Worm (Caenorhabditis elegans) whole organism, L4 larva: ENCODE measurements around the gene ttr-31.

ENCODE experiments used
- F26F4.8 ChIP-seq: fragments of 200-800 bp; sonication (Bioruptor generic); conservative IDR thresholded peaks from 2 replicates; pipeline ENCODE4 v1.3.6; 2022; ENCODE audit warnings: missing genetic modification characterization, missing compliant biosample characterization
- T20F7.1 ChIP-seq: fragments of 200-800 bp; sonication (Bioruptor generic); optimal IDR thresholded peaks from 2 replicates; lab custom pipeline; 2018; ENCODE audit warnings: mild to moderate bottlenecking, missing genetic modification characterization, missing compliant biosample characterization
- Y75B8A.6 ChIP-seq: fragments of 200-800 bp; sonication (Bioruptor generic); IDR thresholded peaks from 2 replicates; pipeline ENCODE4 v1.3.6; 2022; ENCODE audit warnings: missing genetic modification reagents, missing genetic modification characterization, missing compliant biosample characterization
- ZK546.5 ChIP-seq, 2 experiments: sonication (generic microtip); optimal IDR thresholded peaks; 2 replicates each; lab custom pipeline; 2017; ENCODE audit warnings: missing biosample characterization in 2 of 2, missing genetic modification characterization in 2 of 2
- aha-1 ChIP-seq: fragments of 150-350 bp; peaks from one replicate; lab custom pipeline; 2014; ENCODE audit warnings: missing biosample characterization, missing genetic modification characterization
- aly-2 ChIP-seq: sonication (generic microtip); optimal IDR thresholded peaks from 2 replicates; lab custom pipeline; 2018; ENCODE audit warnings: missing biosample characterization, missing genetic modification characterization
- ceh-62 ChIP-seq: sonication (generic microtip); optimal IDR thresholded peaks from 2 replicates; lab custom pipeline; 2017; ENCODE audit warnings: missing biosample characterization, missing genetic modification characterization
- ces-1 ChIP-seq: fragments of 150-350 bp; sonication (generic microtip); optimal IDR thresholded peaks from 4 replicates; lab custom pipeline; 2014; ENCODE audit warnings: missing biosample characterization, missing genetic modification reagents, missing genetic modification characterization
- daf-12 ChIP-seq: fragments of 150-350 bp; optimal IDR thresholded peaks from 2 replicates; lab custom pipeline; 2014; ENCODE audit warnings: missing biosample characterization, missing genetic modification reagents, missing genetic modification characterization
- daf-16 ChIP-seq, 3 experiments: sonication (generic microtip); optimal IDR thresholded peaks; 2 replicates each; lab custom pipeline; 2016 to 2017; ENCODE audit warnings: missing genetic modification characterization in 3 of 3, missing genetic modification reagents in 3 of 3, mild to moderate bottlenecking in 2 of 3, missing compliant biosample characterization in 2 of 3, missing biosample characterization in 1 of 3, moderate library complexity in 1 of 3
- dmd-6 ChIP-seq: fragments of 200-800 bp; sonication (Bioruptor generic); IDR thresholded peaks from 2 replicates; pipeline ENCODE4 v1.3.6; 2022; ENCODE audit warnings: missing genetic modification reagents, missing genetic modification characterization, missing compliant biosample characterization
- dve-1 ChIP-seq: sonication (generic microtip); optimal IDR thresholded peaks from 2 replicates; lab custom pipeline; 2017; ENCODE audit warnings: antibody characterized with exemption, mild to moderate bottlenecking, missing genetic modification characterization, missing compliant biosample characterization; ENCODE audit not compliant: insufficient read depth
- egl-27 ChIP-seq: sonication (generic microtip); optimal IDR thresholded peaks from 3 replicates; lab custom pipeline; 2017; ENCODE audit warnings: missing biosample characterization, missing genetic modification reagents, missing genetic modification characterization
- egl-43 ChIP-seq: fragments of 200-800 bp; sonication (Bioruptor generic); IDR thresholded peaks from 2 replicates; pipeline ENCODE4 v1.3.6; 2022; ENCODE audit warnings: missing genetic modification reagents, missing genetic modification characterization, missing compliant biosample characterization
- fkh-10 ChIP-seq: fragments of 150-350 bp; optimal IDR thresholded peaks from 2 replicates; lab custom pipeline; 2014; ENCODE audit warnings: missing biosample characterization, missing genetic modification reagents, missing genetic modification characterization
- gei-8 ChIP-seq: fragments of 200-800 bp; sonication (Bioruptor generic); optimal IDR thresholded peaks from 2 replicates; lab custom pipeline; 2018; ENCODE audit warnings: mild to moderate bottlenecking, missing genetic modification characterization, missing compliant biosample characterization
- hlh-11 ChIP-seq: fragments of 200-800 bp; sonication (Bioruptor generic); optimal IDR thresholded peaks from 2 replicates; lab custom pipeline; 2018; ENCODE audit warnings: mild to moderate bottlenecking, missing genetic modification characterization, missing compliant biosample characterization
- hmg-1.1 ChIP-seq: fragments of 200-800 bp; sonication (Bioruptor generic); IDR thresholded peaks from 2 replicates; pipeline ENCODE4 v1.3.6; 2022; ENCODE audit warnings: missing genetic modification reagents, missing genetic modification characterization, missing compliant biosample characterization
- lin-38 ChIP-seq: fragments of 200-800 bp; sonication (Bioruptor generic); IDR thresholded peaks from 2 replicates; pipeline ENCODE4 v1.3.6; 2022; ENCODE audit warnings: missing genetic modification reagents, missing genetic modification characterization, missing compliant biosample characterization
- lin-39 ChIP-seq: fragments of 150-350 bp; optimal IDR thresholded peaks from 2 replicates; lab custom pipeline; 2014; ENCODE audit warnings: missing biosample characterization, missing genetic modification reagents, missing genetic modification characterization
- mdl-1 ChIP-seq, 2 experiments: fragments of 150-350 bp in 1 of 2; sonication (generic microtip) in 1 of 2; optimal IDR thresholded peaks; 2 replicates each; lab custom pipeline; 2014 to 2017; ENCODE audit warnings: missing biosample characterization in 2 of 2, missing genetic modification characterization in 2 of 2
- mxl-3 ChIP-seq: fragments of 200-800 bp; sonication (Bioruptor generic); optimal IDR thresholded peaks from 2 replicates; lab custom pipeline; 2018; ENCODE audit warnings: mild to moderate bottlenecking, missing genetic modification characterization, missing compliant biosample characterization
- nhr-10 ChIP-seq: fragments of 150-350 bp; optimal IDR thresholded peaks from 2 replicates; lab custom pipeline; 2014; ENCODE audit warnings: missing biosample characterization, missing genetic modification characterization
- nhr-11 ChIP-seq: fragments of 150-350 bp; optimal IDR thresholded peaks from 2 replicates; lab custom pipeline; 2014; ENCODE audit warnings: missing biosample characterization, missing genetic modification characterization
- nhr-28 ChIP-seq: fragments of 150-350 bp; optimal IDR thresholded peaks from 2 replicates; lab custom pipeline; 2014; ENCODE audit warnings: missing biosample characterization, missing genetic modification characterization
- nhr-41 ChIP-seq: fragments of 200-800 bp; sonication (Bioruptor generic); IDR thresholded peaks from 2 replicates; pipeline ENCODE4 v1.3.6; 2022; ENCODE audit warnings: missing genetic modification reagents, missing genetic modification characterization, missing compliant biosample characterization
- nhr-6 ChIP-seq: fragments of 150-350 bp; optimal IDR thresholded peaks from 2 replicates; lab custom pipeline; 2014; ENCODE audit warnings: missing biosample characterization, missing genetic modification characterization
- php-3 ChIP-seq: fragments of 200-800 bp; sonication (Bioruptor generic); IDR thresholded peaks from 2 replicates; pipeline ENCODE4 v1.3.6; 2022; ENCODE audit warnings: missing genetic modification reagents, missing genetic modification characterization, missing compliant biosample characterization
- pqm-1 ChIP-seq: sonication (generic microtip); optimal IDR thresholded peaks from 2 replicates; lab custom pipeline; 2017; ENCODE audit warnings: missing biosample characterization, missing genetic modification characterization
- rbr-2 ChIP-seq: sonication (generic microtip); optimal IDR thresholded peaks from 2 replicates; lab custom pipeline; 2016; ENCODE audit warnings: missing genotype, missing genetic modification characterization, missing compliant biosample characterization
- saeg-2 ChIP-seq: fragments of 200-800 bp; sonication (Bioruptor generic); IDR thresholded peaks from 2 replicates; pipeline ENCODE4 v1.3.6; 2022; ENCODE audit warnings: missing genetic modification reagents, missing genetic modification characterization, missing compliant biosample characterization
- set-16 ChIP-seq: fragments of 200-800 bp; sonication (Bioruptor generic); IDR thresholded peaks from 2 replicates; pipeline ENCODE4 v1.3.6; 2022; ENCODE audit warnings: missing genetic modification reagents, missing genetic modification characterization, missing compliant biosample characterization
- tag-97 ChIP-seq: fragments of 200-800 bp; sonication (Bioruptor generic); IDR thresholded peaks from 2 replicates; pipeline ENCODE4 v1.3.6; 2022; ENCODE audit warnings: missing genetic modification characterization, missing compliant biosample characterization
- tra-1 ChIP-seq: fragments of 200-800 bp; sonication (Bioruptor generic); IDR thresholded peaks from 2 replicates; pipeline ENCODE4 v1.3.6; 2022; ENCODE audit warnings: missing genetic modification reagents, missing genetic modification characterization, missing compliant biosample characterization
- unc-130 ChIP-seq: sonication (generic microtip); optimal IDR thresholded peaks from 2 replicates; lab custom pipeline; 2016; ENCODE audit warnings: missing genetic modification reagents, missing genetic modification characterization, missing compliant biosample characterization
- unc-62 ChIP-seq, 3 experiments: fragments of 150-350 bp in 1 of 3; sonication (generic microtip); optimal IDR thresholded peaks in 2 of 3; peaks in 1 of 3; 1 replicate in 1 of 3; 2 replicates in 2 of 3; lab custom pipeline; 2014 to 2017; ENCODE audit warnings: missing biosample characterization in 3 of 3, missing genetic modification characterization in 3 of 3, missing genetic modification reagents in 3 of 3, missing genotype in 1 of 3
- vab-7 ChIP-seq: fragments of 200-800 bp; sonication (Bioruptor generic); IDR thresholded peaks from 2 replicates; pipeline ENCODE4 v1.3.6; 2022; ENCODE audit warnings: missing genetic modification reagents, missing genetic modification characterization, missing compliant biosample characterization
- ztf-7 ChIP-seq: fragments of 150-350 bp; optimal IDR thresholded peaks from 2 replicates; lab custom pipeline; 2014; ENCODE audit warnings: missing biosample characterization, missing genetic modification characterization

Gene ttr-31

DNA sequence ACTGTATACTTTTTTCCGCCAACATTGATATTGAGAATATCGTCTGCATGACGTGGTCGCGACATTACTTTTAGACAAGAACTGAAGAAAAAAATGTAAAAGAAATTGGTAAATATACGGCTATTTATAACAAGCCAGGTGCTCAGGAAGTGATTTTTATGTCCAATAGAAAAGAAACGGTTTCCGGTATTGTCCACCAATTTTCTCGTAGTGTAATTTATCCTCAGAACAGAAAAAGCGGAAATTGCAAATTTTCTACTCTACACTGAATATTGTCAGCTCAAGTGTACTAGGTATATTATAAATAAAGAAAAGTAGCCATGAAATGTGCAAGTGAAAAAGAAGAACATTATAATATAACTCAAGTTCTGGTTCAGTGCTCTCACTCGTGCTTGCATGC, 9.7 kb downstream of the ttr-31 start, which contains the start of gene F59F3.6:
Gene F59F3.6, minus strand, starts transcription at position 101 of the 400 bp plus-strand sequence.
- TF ChIP-seq aha-1 (tag; lab: Kevin White, UChicago) (peak; percentile 45), saeg-2 (no peak), nhr-11 (tag; lab: Kevin White, UChicago) (no peak), T20F7.1 (GFP tag; lab: Kevin White, UChicago) (no peak)

DNA sequence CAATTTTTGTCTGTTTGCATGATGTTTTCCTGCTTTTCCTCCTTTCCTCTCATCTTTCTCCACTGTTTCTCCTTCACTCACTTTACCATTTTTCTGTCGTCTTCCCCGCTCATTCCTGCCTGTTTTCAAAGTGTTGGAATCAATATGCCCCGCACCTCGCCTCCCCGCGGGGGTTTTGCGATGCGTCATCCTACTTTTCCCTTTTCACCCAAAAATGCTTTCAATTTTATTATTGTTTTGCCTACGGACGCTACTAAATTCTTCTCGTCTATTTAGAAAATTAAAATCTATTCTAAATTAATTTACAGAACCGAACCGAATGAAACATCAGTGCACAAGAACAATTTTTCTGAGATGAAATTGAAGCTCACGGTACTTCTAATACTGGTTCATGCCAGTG, 16.7 kb downstream of the ttr-31 start, which contains the start of gene ver-3:
Gene ver-3, plus strand, starts transcription at position 301 of the 400 bp plus-strand sequence.
- TF ChIP-seq saeg-2 (no peak), nhr-10 (tag; lab: Kevin White, UChicago) (no peak), lin-38 (GFP tag; lab: Robert Waterston, UW) (no peak), nhr-41 (GFP tag; lab: Robert Waterston, UW) (no peak), nhr-6 (tag; lab: Kevin White, UChicago) (no peak), ces-1 (GFP tag; lab: Kevin White, UChicago) (no peak), mdl-1 (tag; optimal IDR thresholded peaks at IDR 0.05; lab: Kevin White, UChicago) (no peak), dve-1 (tag; lab: Kevin White, UChicago) (peak; percentile 38), set-16 (no peak), gei-8 (GFP tag; lab: Kevin White, UChicago) (no peak), unc-130 (GFP tag; lab: Kevin White, UChicago) (no peak), ztf-7 (tag; lab: Kevin White, UChicago) (no peak), egl-27 (no peak), tag-97 (GFP tag; lab: Robert Waterston, UW) (no peak), rbr-2 (tag; lab: Kevin White, UChicago) (no peak), tra-1 (GFP tag; lab: Robert Waterston, UW) (no peak), aha-1 (tag; lab: Kevin White, UChicago) (peak; percentile 64), nhr-11 (tag; lab: Kevin White, UChicago) (no peak), pqm-1 (peak; percentile 23), lin-39 (no peak), Y75B8A.6 (no peak), fkh-10 (GFP tag; lab: Kevin White, UChicago) (no peak), vab-7 (GFP tag; lab: Robert Waterston, UW) (no peak), egl-43 (no peak)

DNA sequence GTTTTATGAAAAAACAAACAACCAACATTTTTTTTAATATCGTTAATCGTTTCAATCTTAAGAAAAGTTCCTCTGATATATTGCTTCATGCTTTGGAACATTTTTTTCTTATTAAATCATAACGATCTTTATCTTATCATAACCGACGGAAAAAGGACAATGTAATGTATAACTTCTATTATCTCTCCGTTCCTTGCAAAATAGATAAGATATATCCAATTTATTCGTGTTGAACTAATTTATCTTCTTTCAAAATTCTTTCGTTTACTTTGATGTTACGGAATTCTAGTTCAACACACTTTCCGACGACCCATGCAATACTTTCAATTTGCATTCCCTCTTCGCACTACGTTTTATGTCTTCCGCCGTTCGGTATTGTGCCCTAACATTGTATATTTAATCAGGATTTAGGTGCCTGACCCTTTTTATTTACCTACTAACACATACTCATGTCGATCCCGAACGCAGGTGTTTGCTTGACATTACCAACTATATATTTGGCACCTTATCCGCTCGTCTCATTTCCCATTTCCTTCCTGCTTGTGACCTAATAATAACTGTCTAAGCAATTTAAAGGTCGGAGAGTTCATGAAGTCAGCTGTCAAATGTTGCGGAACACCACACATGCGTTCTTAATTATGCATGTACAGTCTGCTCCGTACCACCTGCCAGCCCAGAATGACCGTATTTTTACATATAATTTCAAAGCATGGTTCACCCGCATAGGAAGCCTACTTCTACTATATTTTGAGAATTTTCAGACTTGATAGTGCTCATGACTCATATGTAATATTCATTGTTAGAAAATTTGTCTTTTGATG, 17.3 kb downstream of the ttr-31 start:
- TF ChIP-seq ceh-62 (tag; lab: Kevin White, UChicago) (no peak), unc-62 (GFP tag; optimal IDR thresholded peaks at IDR 0.05 in 1 of 2; lab: Kevin White, UChicago) (peak in 1 of 2 experiments; percentile 94), unc-62 (tag; optimal IDR thresholded peaks at IDR 0.05; lab: Kevin White, UChicago) (no peak)

DNA sequence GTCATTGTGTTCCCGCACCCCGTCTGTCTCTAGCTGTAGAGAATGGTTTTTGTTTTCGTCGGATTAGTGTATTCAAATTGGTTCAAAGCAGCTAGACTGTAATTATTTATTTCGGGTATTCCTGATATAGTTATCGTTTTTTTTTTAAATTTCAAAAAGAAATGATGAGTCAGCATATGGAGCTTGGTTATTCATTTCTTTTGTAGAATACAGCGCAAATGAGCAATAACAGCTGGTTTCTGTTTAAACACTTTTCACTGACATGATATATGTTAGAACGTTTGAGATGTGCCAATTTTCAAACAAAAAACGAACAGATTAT, 18.0 kb downstream of the ttr-31 start:
- no peak for TF ChIP-seq ZK546.5 (tag; optimal IDR thresholded peaks at IDR 0.05; lab: Kevin White, UChicago)
- no peak for TF ChIP-seq daf-12 (tag; lab: Kevin White, UChicago)
- peak in 1 of 2 experiments; percentile 94 for TF ChIP-seq unc-62 (GFP tag; optimal IDR thresholded peaks at IDR 0.05 in 1 of 2; lab: Kevin White, UChicago)
- no peak for TF ChIP-seq unc-62 (tag; optimal IDR thresholded peaks at IDR 0.05; lab: Kevin White, UChicago)

DNA sequence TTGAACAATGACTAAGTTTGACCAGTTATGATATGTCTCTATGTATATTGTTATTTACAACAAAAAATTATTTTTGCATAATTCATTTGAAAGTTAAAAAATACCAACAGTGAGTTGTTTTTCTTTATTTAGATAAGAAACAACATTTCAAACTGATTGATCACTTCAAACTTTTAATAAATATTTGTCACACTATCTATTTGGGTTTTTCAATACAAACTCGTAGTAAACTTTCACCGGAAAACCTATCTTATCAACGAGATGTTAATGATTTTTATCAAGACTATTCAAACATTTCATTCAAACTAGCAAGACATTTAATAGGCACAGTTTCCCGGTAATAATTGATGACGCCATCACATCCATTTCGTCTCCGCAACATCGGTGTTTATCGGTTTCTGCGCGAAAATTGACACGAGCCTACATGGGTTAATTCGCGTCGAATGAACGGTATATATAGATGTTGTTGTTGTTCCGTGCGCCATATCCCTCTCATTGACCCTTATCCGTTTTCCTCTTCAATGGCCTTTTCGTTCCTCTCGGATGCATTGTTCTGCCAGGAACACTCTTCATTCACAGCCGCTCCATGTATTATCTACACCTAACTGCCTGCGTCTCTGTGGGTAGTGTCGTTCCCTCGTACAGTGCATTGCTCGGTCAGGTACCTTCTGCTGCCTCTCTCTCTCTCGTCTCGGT, 18.5 kb downstream of the ttr-31 start:
- TF ChIP-seq php-3 (GFP tag; lab: Robert Waterston, UW) (peak; percentile 68), aha-1 (tag; lab: Kevin White, UChicago) (peak; percentile 74), hlh-11 (tag; lab: Kevin White, UChicago) (peak; percentile 48), daf-16 (GFP tag; optimal IDR thresholded peaks at IDR 0.05; lab: Kevin White, UChicago) (no peak), daf-16 (tag; optimal IDR thresholded peaks at IDR 0.05; lab: Kevin White, UChicago) (peak; percentile 88), dve-1 (tag; lab: Kevin White, UChicago) (peak; percentile 29), dmd-6 (peak; percentile 20; the same call in 1 of the 2 replicates), F26F4.8 (GFP tag; lab: Robert Waterston, UW) (no peak), hmg-1.1 (GFP tag; lab: Robert Waterston, UW) (peak; percentile 42; the same call in 1 of the 2 replicates), aly-2 (no peak), tag-97 (GFP tag; lab: Robert Waterston, UW) (0 out of 2 replicates have a peak, but pooled peaks have one; percentile 29), nhr-28 (tag; lab: Kevin White, UChicago) (peak; percentile 7), saeg-2 (0 out of 2 replicates have a peak, but pooled peaks have one; percentile 11), mxl-3 (no peak)
- TF ChIP-seq, all 104 proteins: peak for 10
